Fruit fly (Drosophila melanogaster): ENCODE results near the gene mRpL47.

The mRpL47 gene

dm6 chr3R:9534125-9534496 is 18.4 kb upstream of the mRpL47 start (continued):
- TF ChIP-seq nmo (GFP tag; optimal IDR thresholded peaks at IDR 0.05): peak; percentile 96
- peak; percentile 96 for TF ChIP-seq CG8924 (tag; optimal IDR thresholded peaks at IDR 0.05)
- peak; percentile 91 for TF ChIP-seq CG6689 (GFP tag; IDR thresholded peaks at IDR 0.05)
- no peak for TF ChIP-seq knrl (GFP tag; IDR thresholded peaks at IDR 0.05; ENCODE audit: partially characterized antibody)
- TF ChIP-seq Elba2 (GFP tag; optimal IDR thresholded peaks at IDR 0.05): no peak
- TF ChIP-seq insv (GFP tag; optimal IDR thresholded peaks at IDR 0.05): no peak
- TF ChIP-seq lab (GFP tag; optimal IDR thresholded peaks at IDR 0.05): peak; percentile 93
- TF ChIP-seq CG13296 (GFP tag; optimal IDR thresholded peaks at IDR 0.05): peak; percentile 81
- peak; percentile 95 for TF ChIP-seq Xbp1 (GFP tag; optimal IDR thresholded peaks at IDR 0.05)
- peak; percentile 76 for TF ChIP-seq CG12236 (GFP tag; optimal IDR thresholded peaks at IDR 0.05)
- peak; percentile 61 for TF ChIP-seq ro (GFP tag; IDR thresholded peaks at IDR 0.05)
- TF ChIP-seq sqz (GFP tag; optimal IDR thresholded peaks at IDR 0.05): peak; percentile 86
- TF ChIP-seq CG4820 (GFP tag; optimal IDR thresholded peaks at IDR 0.05): peak; percentile 91
- peak; percentile 87 for TF ChIP-seq CG2202 (tag; optimal IDR thresholded peaks at IDR 0.05)
- peak; percentile 87 for TF ChIP-seq btn (GFP tag; optimal IDR thresholded peaks at IDR 0.05)
- TF ChIP-seq gro (GFP tag; optimal IDR thresholded peaks at IDR 0.05): peak; percentile 88
- TF ChIP-seq C15 (GFP tag; IDR thresholded peaks at IDR 0.05): peak; percentile 83; the same call in 2 of the 3 replicates
- TF ChIP-seq klu (GFP tag; IDR thresholded peaks at IDR 0.05): peak; percentile 70
- TF ChIP-seq lmd (GFP tag; IDR thresholded peaks at IDR 0.05): peak; percentile 87
- TF ChIP-seq HLH4C (GFP tag; IDR thresholded peaks at IDR 0.05; ENCODE audit: partially characterized antibody): no peak
- TF ChIP-seq CG7745 (tag; optimal IDR thresholded peaks at IDR 0.05): no peak
- TF ChIP-seq CG4617 (GFP tag; optimal IDR thresholded peaks at IDR 0.05; ENCODE audit: borderline replicate concordance): peak; percentile 55
- TF ChIP-seq sug (tag; optimal IDR thresholded peaks at IDR 0.05): peak; percentile 26
- no peak for TF ChIP-seq amos (GFP tag; IDR thresholded peaks at IDR 0.05; ENCODE audit: partially characterized antibody)
- TF ChIP-seq CG16813 (GFP tag; IDR thresholded peaks at IDR 0.05; ENCODE audit: partially characterized antibody): no peak
- TF ChIP-seq maf-S (GFP tag; optimal IDR thresholded peaks at IDR 0.05): peak; percentile 81
- TF ChIP-seq CG34376 (GFP tag; optimal IDR thresholded peaks at IDR 0.05): no peak
- no peak for TF ChIP-seq Bgb (GFP tag; IDR thresholded peaks at IDR 0.05; ENCODE audit: partially characterized antibody)
- peak; percentile 84 for TF ChIP-seq caup (GFP tag; optimal IDR thresholded peaks at IDR 0.05; ENCODE audit: severe bottlenecking)
- TF ChIP-seq ttk (GFP tag; IDR thresholded peaks at IDR 0.05): peak; percentile 91
- TF ChIP-seq CG18619 (GFP tag; optimal IDR thresholded peaks at IDR 0.05): peak; percentile 89
- TF ChIP-seq CG9932 (GFP tag; IDR thresholded peaks at IDR 0.05): no peak; the same call in 1 of the 2 replicates
- no peak for TF ChIP-seq CG10543 (GFP tag; optimal IDR thresholded peaks at IDR 0.05)
- TF ChIP-seq CG9609 (GFP tag; optimal IDR thresholded peaks at IDR 0.05): peak; percentile 90
- peak; percentile 92 for TF ChIP-seq CG7556 (GFP tag; optimal IDR thresholded peaks at IDR 0.05)
- TF ChIP-seq pita (GFP tag; optimal IDR thresholded peaks at IDR 0.05): no peak
- peak; percentile 91 for TF ChIP-seq croc (GFP tag; conservative IDR thresholded peaks at IDR 0.05)
- TF ChIP-seq CG10979 (tag; optimal IDR thresholded peaks at IDR 0.05): peak; percentile 96
- TF ChIP-seq HmgZ (tag; optimal IDR thresholded peaks at IDR 0.05): peak; percentile 89
- TF ChIP-seq vvl (GFP tag; IDR thresholded peaks at IDR 0.05): peak; percentile 97
- peak; percentile 91 for TF ChIP-seq Mes4 (GFP tag; optimal IDR thresholded peaks at IDR 0.05)
- peak; percentile 91 for TF ChIP-seq tx (GFP tag; optimal IDR thresholded peaks at IDR 0.05)
- TF ChIP-seq CG10462 (GFP tag; optimal IDR thresholded peaks at IDR 0.05): peak; percentile 83
- peak; percentile 84 for TF ChIP-seq al (GFP tag; IDR thresholded peaks at IDR 0.05)
- no peak for TF ChIP-seq tna (GFP tag; IDR thresholded peaks at IDR 0.05; ENCODE audit: partially characterized antibody)
- TF ChIP-seq CG33213 (GFP tag; optimal IDR thresholded peaks at IDR 0.05): peak; percentile 75
- TF ChIP-seq org-1 (GFP tag; optimal IDR thresholded peaks at IDR 0.05): peak; percentile 84
- TF ChIP-seq CG8765 (GFP tag; IDR thresholded peaks at IDR 0.05): peak; percentile 49; the same call in 1 of the 2 replicates
- TF ChIP-seq Dfd (GFP tag; optimal IDR thresholded peaks at IDR 0.05): no peak
